Fruit fly (Drosophila melanogaster) whole organism, embryonic: Measurements from ENCODE around the gene CG2889.
A peak's percentile ranks its signal among the peaks of the same experiment; 100 is the strongest.

Source experiments
- B-H1 ChIP-seq: fragments of 200-800 bp; sonication (Bioruptor generic); IDR thresholded peaks from 3 replicates; pipeline ENCODE4 v1.3.6; 2022; ENCODE audit warnings: missing biosample characterization, missing genetic modification characterization
- CG11560 ChIP-seq: fragments of 200-800 bp; sonication (Bioruptor generic); IDR thresholded peaks from 3 replicates; pipeline ENCODE4 v1.3.6; 2022; ENCODE audit warnings: missing biosample characterization, missing genetic modification characterization
- CG15479 ChIP-seq: fragments of 200-800 bp; sonication (Bioruptor generic); optimal IDR thresholded peaks from 3 replicates; lab custom pipeline; 2019; ENCODE audit warnings: missing biosample characterization, mild to moderate bottlenecking, missing genetic modification characterization, moderate library complexity
- CG15514 ChIP-seq: fragments of 200-800 bp; sonication (Bioruptor generic); optimal IDR thresholded peaks from 3 replicates; lab custom pipeline; 2017; ENCODE audit warnings: missing biosample characterization, missing genetic modification characterization, mild to moderate bottlenecking, moderate library complexity, missing genetic modification reagents
- CG1603 ChIP-seq: fragments of 200-800 bp; sonication (Bioruptor generic); optimal IDR thresholded peaks from 2 replicates; lab custom pipeline; 2019; ENCODE audit warnings: missing biosample characterization, mild to moderate bottlenecking, missing genetic modification characterization, moderate library complexity
- CG2120 ChIP-seq: fragments of 200-800 bp; sonication (Bioruptor generic); optimal IDR thresholded peaks from 3 replicates; lab custom pipeline; 2016; ENCODE audit warnings: missing biosample characterization, missing genetic modification characterization
- CG2129 ChIP-seq: fragments of 200-800 bp; sonication (Bioruptor generic); IDR thresholded peaks from 2 replicates; pipeline ENCODE4 v1.3.6; 2022; ENCODE audit warnings: missing biosample characterization, missing genetic modification characterization; ENCODE audit not compliant: partially characterized antibody
- CG34422 ChIP-seq: fragments of 200-800 bp; sonication (Bioruptor generic); IDR thresholded peaks from 3 replicates; pipeline ENCODE4 v1.3.6; 2022; ENCODE audit warnings: missing biosample characterization, missing genetic modification characterization
- CG3726 ChIP-seq: fragments of 200-800 bp; sonication (Bioruptor generic); IDR thresholded peaks from 3 replicates; pipeline ENCODE4, ENCODE4 v1.3.6; 2022; ENCODE audit warnings: missing biosample characterization, missing genetic modification characterization
- CG4360 ChIP-seq: fragments of 200-800 bp; sonication (Bioruptor generic); IDR thresholded peaks from 2 replicates; pipeline ENCODE4 v1.3.6; 2022; ENCODE audit warnings: missing biosample characterization, missing genetic modification characterization
- CG4617 ChIP-seq: fragments of 200-800 bp; sonication (Bioruptor generic); optimal IDR thresholded peaks from 3 replicates; lab custom pipeline; 2016; ENCODE audit warnings: missing biosample characterization, missing genetic modification characterization, borderline replicate concordance
- CG6765 ChIP-seq: fragments of 200-800 bp; sonication (Bioruptor generic); optimal IDR thresholded peaks from 3 replicates; lab custom pipeline; 2017; ENCODE audit warnings: missing biosample characterization, mild to moderate bottlenecking, missing genetic modification characterization
- CG8089 ChIP-seq: fragments of 200-800 bp; sonication (Bioruptor generic); optimal IDR thresholded peaks from 3 replicates; lab custom pipeline; 2016; ENCODE audit warnings: missing biosample characterization, missing genetic modification characterization
- CG9876 ChIP-seq: fragments of 200-800 bp; sonication (Bioruptor generic); optimal IDR thresholded peaks from 2 replicates; lab custom pipeline; 2016; ENCODE audit warnings: missing biosample characterization, missing genetic modification characterization
- CHES-1-like ChIP-seq: fragments of 200-800 bp; sonication (Bioruptor generic); optimal IDR thresholded peaks from 2 replicates; lab custom pipeline; 2016; ENCODE audit warnings: missing biosample characterization, missing genetic modification characterization
- CkIIα-i1 ChIP-seq: fragments of 200-800 bp; sonication (Bioruptor generic); IDR thresholded peaks from 2 replicates; pipeline ENCODE4 v1.3.6; 2022; ENCODE audit warnings: missing biosample characterization, missing genetic modification characterization
- CoRest ChIP-seq: fragments of 200-800 bp; sonication (Bioruptor generic); optimal IDR thresholded peaks from 3 replicates; lab custom pipeline; 2018; ENCODE audit warnings: missing biosample characterization, mild to moderate bottlenecking, missing genetic modification characterization, moderate library complexity
- D ChIP-seq, 2 experiments: fragments of 200-800 bp in 1 of 2; fragments of >200 bp in 1 of 2; sonication (Bioruptor generic) in 1 of 2; optimal IDR thresholded peaks; 2 replicates in 1 of 2; 3 replicates in 1 of 2; lab custom pipeline; 2017; ENCODE audit warnings: mild to moderate bottlenecking in 1 of 2, missing biosample characterization in 1 of 2, missing genetic modification characterization in 1 of 2, missing genetic modification reagents in 1 of 2
- Dll ChIP-seq: fragments of 200-800 bp; sonication (Bioruptor generic); IDR thresholded peaks from 4 replicates; pipeline ENCODE4 v1.3.6; 2022; ENCODE audit warnings: missing biosample characterization, missing genetic modification characterization; ENCODE audit not compliant: partially characterized antibody
- MESR4 ChIP-seq: fragments of 200-800 bp; sonication (Bioruptor generic); optimal IDR thresholded peaks from 2 replicates; lab custom pipeline; 2018; ENCODE audit warnings: missing biosample characterization, mild to moderate bottlenecking, missing genetic modification characterization, moderate library complexity
- Nf-YC ChIP-seq: fragments of 200-800 bp; optimal IDR thresholded peaks from 3 replicates; lab custom pipeline; 2019; ENCODE audit warnings: missing biosample characterization, mild to moderate bottlenecking, missing genetic modification characterization, moderate library complexity
- PHDP ChIP-seq: fragments of 200-800 bp; sonication (Bioruptor generic); optimal IDR thresholded peaks from 3 replicates; lab custom pipeline; 2018; ENCODE audit warnings: missing biosample characterization, mild to moderate bottlenecking, missing genetic modification characterization, moderate library complexity
- Pdp1 ChIP-seq, 2 experiments: fragments of 200-800 bp; sonication (Bioruptor generic); optimal IDR thresholded peaks; 3 replicates each; lab custom pipeline; 2016; ENCODE audit warnings: missing biosample characterization in 2 of 2, missing genetic modification characterization in 2 of 2, mild to moderate bottlenecking in 1 of 2, moderate library complexity in 1 of 2
- Scr ChIP-seq: fragments of 200-800 bp; sonication (Bioruptor generic); IDR thresholded peaks from 2 replicates; pipeline ENCODE4 v1.3.6; 2022; ENCODE audit warnings: missing biosample characterization, missing genetic modification characterization; ENCODE audit not compliant: partially characterized antibody
- Sin3A ChIP-seq: fragments of >200 bp; optimal IDR thresholded peaks from 2 replicates; lab custom pipeline; 2018
- Trl ChIP-seq, 3 experiments: fragments of >200 bp in 2 of 3; fragments of 200-800 bp in 1 of 3; sonication (Bioruptor generic) in 1 of 3; optimal IDR thresholded peaks; 2 replicates in 1 of 3; 3 replicates in 2 of 3; lab custom pipeline; 2016 to 2017; ENCODE audit warnings: missing biosample characterization in 1 of 3, missing genetic modification characterization in 1 of 3
- ato ChIP-seq: fragments of 200-800 bp; sonication (Bioruptor generic); IDR thresholded peaks from 2 replicates; pipeline ENCODE4 v1.3.6; 2022; ENCODE audit warnings: missing biosample characterization, missing genetic modification characterization; ENCODE audit not compliant: partially characterized antibody
- bsh ChIP-seq, 2 experiments: fragments of 200-800 bp; sonication (Bioruptor generic); optimal IDR thresholded peaks; 2 replicates each; lab custom pipeline; 2017 to 2018; ENCODE audit warnings: mild to moderate bottlenecking in 2 of 2, missing biosample characterization in 2 of 2, missing genetic modification characterization in 2 of 2, moderate library complexity in 1 of 2
- cg ChIP-seq: fragments of 200-800 bp; sonication (Bioruptor generic); optimal IDR thresholded peaks from 3 replicates; lab custom pipeline; 2019; ENCODE audit warnings: missing biosample characterization, mild to moderate bottlenecking, missing genetic modification characterization, moderate library complexity
- ci ChIP-seq: fragments of 200-800 bp; sonication (Bioruptor generic); IDR thresholded peaks from 3 replicates; pipeline ENCODE4 v1.3.6; 2022; ENCODE audit warnings: missing biosample characterization, missing genetic modification characterization
- crol ChIP-seq: fragments of 200-800 bp; sonication (Bioruptor generic); IDR thresholded peaks from 2 replicates; pipeline ENCODE4 v1.3.6; 2022; ENCODE audit warnings: missing biosample characterization, missing genetic modification characterization
- crp ChIP-seq, 2 experiments: fragments of 200-800 bp; sonication (Bioruptor generic); optimal IDR thresholded peaks; 2 replicates in 1 of 2; 3 replicates in 1 of 2; lab custom pipeline; 2017; ENCODE audit warnings: missing biosample characterization in 2 of 2, missing genetic modification characterization in 2 of 2, mild to moderate bottlenecking in 1 of 2, moderate library complexity in 1 of 2
- gem ChIP-seq: fragments of 200-800 bp; sonication (Bioruptor generic); optimal IDR thresholded peaks from 2 replicates; lab custom pipeline; 2019; ENCODE audit warnings: missing biosample characterization, mild to moderate bottlenecking, missing genetic modification characterization, moderate library complexity
- hb ChIP-seq: fragments of 200-800 bp; sonication (Bioruptor generic); IDR thresholded peaks from 3 replicates; pipeline ENCODE4 v1.3.6; 2022; ENCODE audit warnings: missing biosample characterization, missing genetic modification characterization; ENCODE audit not compliant: partially characterized antibody
- insv ChIP-seq, 2 experiments: fragments of 200-800 bp; sonication (Bioruptor generic); optimal IDR thresholded peaks; 3 replicates each; lab custom pipeline; 2016 to 2018; ENCODE audit warnings: missing biosample characterization in 2 of 2, missing genetic modification characterization in 2 of 2
- jing ChIP-seq: fragments of 200-800 bp; sonication (Bioruptor generic); optimal IDR thresholded peaks from 2 replicates; lab custom pipeline; 2018; ENCODE audit warnings: missing biosample characterization, mild to moderate bottlenecking, missing genetic modification characterization
- lab ChIP-seq: fragments of 200-800 bp; sonication (Bioruptor generic); optimal IDR thresholded peaks from 3 replicates; lab custom pipeline; 2017; ENCODE audit warnings: missing biosample characterization, missing genetic modification characterization, mild to moderate bottlenecking, moderate library complexity, missing genetic modification reagents
- lilli ChIP-seq: fragments of 200-800 bp; sonication (Bioruptor generic); optimal IDR thresholded peaks from 3 replicates; lab custom pipeline; 2016; ENCODE audit warnings: missing biosample characterization, missing genetic modification characterization
- ro ChIP-seq: fragments of 200-800 bp; sonication (Bioruptor generic); IDR thresholded peaks from 2 replicates; pipeline ENCODE4 v1.3.6; 2022; ENCODE audit warnings: missing biosample characterization, missing genetic modification characterization
- sens ChIP-seq: fragments of 200-800 bp; sonication (Bioruptor generic); peaks from one replicate; lab custom pipeline; 2016; ENCODE audit warnings: missing biosample characterization, missing genetic modification characterization
- sna ChIP-seq: fragments of 200-800 bp; sonication (Bioruptor generic); IDR thresholded peaks from 2 replicates; pipeline ENCODE4 v1.3.6; 2022; ENCODE audit warnings: missing biosample characterization, missing genetic modification characterization; ENCODE audit not compliant: partially characterized antibody
- ssp ChIP-seq: fragments of 200-800 bp; sonication (Bioruptor generic); IDR thresholded peaks from 2 replicates; pipeline ENCODE4 v1.3.6; 2022; ENCODE audit warnings: missing biosample characterization, missing genetic modification characterization
- stwl ChIP-seq: fragments of 200-800 bp; sonication (Bioruptor generic); optimal IDR thresholded peaks from 3 replicates; lab custom pipeline; 2018; ENCODE audit warnings: missing biosample characterization, mild to moderate bottlenecking, missing genetic modification characterization, moderate library complexity
- sug ChIP-seq: fragments of 200-800 bp; optimal IDR thresholded peaks from 2 replicates; lab custom pipeline; 2019; ENCODE audit warnings: missing biosample characterization, mild to moderate bottlenecking, missing genetic modification characterization, moderate library complexity
- zen ChIP-seq: fragments of 200-800 bp; sonication (Bioruptor generic); optimal IDR thresholded peaks from 3 replicates; lab custom pipeline; 2018; ENCODE audit warnings: missing biosample characterization, mild to moderate bottlenecking, missing genetic modification characterization, moderate library complexity

Gene CG2889

DNA sequence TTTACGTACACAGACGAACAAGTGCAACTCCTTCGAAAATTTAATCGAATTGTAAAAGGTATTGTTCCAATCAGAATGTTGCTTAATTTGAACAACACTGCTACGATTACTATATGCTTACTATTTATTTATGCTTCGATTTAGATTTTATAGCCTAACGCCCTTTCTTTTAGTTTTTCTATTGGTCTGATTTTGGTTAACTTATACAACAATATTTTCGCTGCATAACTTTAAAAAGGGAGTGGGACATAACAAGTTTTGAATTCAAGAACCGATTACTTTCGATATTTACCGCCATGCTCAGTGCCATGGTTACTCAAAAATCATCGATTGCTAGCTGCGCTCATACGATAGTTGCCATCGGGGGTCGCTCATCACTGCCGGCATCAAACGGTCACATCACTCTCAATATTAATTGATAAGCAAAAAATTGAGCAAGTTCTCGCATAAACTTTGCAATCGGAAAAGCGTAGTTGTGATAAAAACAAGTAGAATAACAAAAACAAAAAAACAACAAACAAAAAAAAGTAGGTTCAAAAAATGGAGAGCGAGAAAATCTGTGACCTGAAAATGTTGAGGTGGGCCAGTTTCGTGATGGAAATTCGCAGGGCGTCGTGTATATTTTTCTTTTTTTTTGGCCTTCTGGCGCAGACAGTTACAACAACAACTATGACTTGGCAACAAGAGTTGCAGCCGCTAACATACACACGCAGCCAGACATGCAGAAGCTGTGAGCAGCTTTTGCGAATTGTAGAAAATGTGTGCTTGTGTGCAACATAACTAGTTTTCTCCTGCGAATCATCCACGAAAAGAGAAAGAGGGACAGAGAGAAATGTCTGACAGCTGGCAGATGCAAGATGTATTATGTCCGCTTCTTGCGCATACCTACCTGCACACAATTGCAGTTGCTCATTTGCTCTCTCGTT lies 5.0 kb downstream of the CG2889 start, which contains the start of the genes CG2887 and PPP4R2r:
TSS of gene CG2887 (minus strand) at position 51 of the 926 bp plus-strand sequence.
TSS of gene PPP4R2r (plus strand) at position 396 of the 926 bp plus-strand sequence.
- TF ChIP-seq CG34422 (peak; percentile 58; the same call in 1 of the 3 replicates), CoRest (tag; lab: Kevin White, UChicago) (peak; percentile 25), CHES-1-like (GFP tag; lab: Kevin White, UChicago) (peak; percentile 66), CG11560 (tag; lab: Robert Waterston, UW) (peak; percentile 30; the same call in 1 of the 3 replicates), CG9876 (no peak), CG8089 (GFP tag; lab: Kevin White, UChicago) (no peak), lab (peak; percentile 17), MESR4 (GFP tag; lab: Kevin White, UChicago) (peak; percentile 42), CG15514 (GFP tag; lab: Kevin White, UChicago) (peak; percentile 68), B-H1 (GFP tag; lab: Robert Waterston, UW) (no peak), CkIIα-i1 (GFP tag; lab: Robert Waterston, UW) (no peak), stwl (tag; lab: Kevin White, UChicago) (peak; percentile 61), Sin3A (lab: Kevin White, UChicago) (peak; percentile 44), hb (GFP tag; lab: Robert Waterston, UW) (peak; percentile 90), ci (0 out of 3 replicates have a peak, but pooled peaks have one; percentile 6), Trl (optimal IDR thresholded peaks at IDR 0.05; lab: Kevin White, UChicago) (peak; percentile 3 to 26), Trl (GFP tag; optimal IDR thresholded peaks at IDR 0.05; lab: Kevin White, UChicago) (no peak), Pdp1 (GFP tag; optimal IDR thresholded peaks at IDR 0.05; lab: Kevin White, UChicago) (peak in 1 of 2 experiments; percentile 38), CG6765 (peak; percentile 3), CG3726 (GFP tag; lab: Robert Waterston, UW) (no peak), Nf-YC (tag; lab: Kevin White, UChicago) (peak; percentile 18), CG1603 (tag; lab: Kevin White, UChicago) (peak; percentile 74), crol (GFP tag; lab: Robert Waterston, UW) (0 out of 2 replicates have a peak, but pooled peaks have one; percentile 9), CG4617 (GFP tag; lab: Kevin White, UChicago) (peak; percentile 37), sug (tag; lab: Kevin White, UChicago) (peak; percentile 45), crp (GFP tag; optimal IDR thresholded peaks at IDR 0.05; lab: Kevin White, UChicago) (peak in 1 of 2 experiments; percentile 22), cg (GFP tag; lab: Kevin White, UChicago) (peak; percentile 46), jing (GFP tag; lab: Kevin White, UChicago) (no peak), CG15479 (peak; percentile 14), bsh (GFP tag; optimal IDR thresholded peaks at IDR 0.05; lab: Kevin White, UChicago) (peak in 1 of 2 experiments; percentile 41), CG2120 (GFP tag; lab: Kevin White, UChicago) (peak; percentile 54), Dll (GFP tag; lab: Robert Waterston, UW) (peak; percentile 82), zen (tag; lab: Kevin White, UChicago) (peak; percentile 43), gem (no peak), CG2129 (GFP tag; lab: Robert Waterston, UW) (peak; percentile 49), insv (GFP tag; optimal IDR thresholded peaks at IDR 0.05; lab: Kevin White, UChicago) (peak in 1 of 2 experiments; percentile 88), sens (GFP tag; lab: Kevin White, UChicago) (peak; percentile 66), ssp (GFP tag; lab: Robert Waterston, UW) (no peak), lilli (peak; percentile 6), Scr (peak; percentile 86), ato (GFP tag; lab: Robert Waterston, UW) (peak; percentile 75), ro (no peak), D (optimal IDR thresholded peaks at IDR 0.05; lab: Kevin White, UChicago) (no peak), D (GFP tag; optimal IDR thresholded peaks at IDR 0.05; lab: Kevin White, UChicago) (no peak), CG4360 (0 out of 2 replicates have a peak, but pooled peaks have one; percentile 33), PHDP (tag; lab: Kevin White, UChicago) (peak; percentile 1), sna (GFP tag; lab: Robert Waterston, UW) (peak; percentile 79)
